Worm (Caenorhabditis elegans): ENCODE results near the gene dsh-1.

Gene dsh-1

DNA sequence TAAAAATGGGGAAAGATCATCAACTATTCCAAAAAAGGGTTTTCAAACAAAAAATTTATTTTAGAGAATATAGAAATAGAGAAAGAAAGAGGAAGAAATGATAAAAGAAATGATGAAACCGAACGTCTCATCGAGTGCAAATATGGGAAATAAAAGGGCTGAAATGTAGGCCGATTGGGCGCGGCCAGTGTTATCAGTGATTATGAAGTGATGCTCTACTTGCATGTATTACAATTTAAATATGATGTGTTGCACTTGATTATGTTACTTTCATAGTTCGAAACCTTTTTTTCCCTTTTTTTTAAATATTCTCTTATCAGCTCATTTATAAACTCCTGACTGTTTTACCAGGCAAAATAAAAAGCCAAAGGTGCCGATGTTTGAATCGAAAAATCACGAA, 33.4 kb downstream of the dsh-1 start (continued):
- TF ChIP-seq ztf-7 (tag; optimal IDR thresholded peaks at IDR 0.05), result no peak
- TF ChIP-seq hlh-11 (tag; optimal IDR thresholded peaks at IDR 0.05), result peak; percentile 67
- TF ChIP-seq daf-19 (GFP tag; conservative IDR thresholded peaks at IDR 0.05), result no peak
- TF ChIP-seq tag-97 (GFP tag; IDR thresholded peaks at IDR 0.05), result no peak
- no peak for TF ChIP-seq mep-1 (tag; optimal IDR thresholded peaks at IDR 0.05)
- no peak for TF ChIP-seq T26A8.4 (GFP tag; IDR thresholded peaks at IDR 0.05)
- no peak for TF ChIP-seq F10B5.3 (tag; optimal IDR thresholded peaks at IDR 0.05)
- no peak for TF ChIP-seq nhr-11 (tag; optimal IDR thresholded peaks at IDR 0.05)
- no peak for TF ChIP-seq ceh-44 (GFP tag; IDR thresholded peaks at IDR 0.05)
- no peak for TF ChIP-seq ztf-11 (tag; optimal IDR thresholded peaks at IDR 0.05)
- peak; percentile 98 for TF ChIP-seq pqm-1 (tag; optimal IDR thresholded peaks at IDR 0.05)
- no peak for TF ChIP-seq T20F7.1 (GFP tag; optimal IDR thresholded peaks at IDR 0.05)
- TF ChIP-seq lim-7 (GFP tag; IDR thresholded peaks at IDR 0.05), result no peak
- TF ChIP-seq zfp-2 (tag; optimal IDR thresholded peaks at IDR 0.05), result no peak
- peak; percentile 65 for TF ChIP-seq dmd-6 (GFP tag; IDR thresholded peaks at IDR 0.05)
- peak; percentile 47; the same call in 1 of the 2 replicates for TF ChIP-seq php-3 (GFP tag; IDR thresholded peaks at IDR 0.05)
- TF ChIP-seq arid-1 (GFP tag; conservative IDR thresholded peaks at IDR 0.05), result no peak
- no peak for TF ChIP-seq madf-9 (GFP tag; conservative IDR thresholded peaks at IDR 0.05)
- no peak for TF ChIP-seq unc-62 (GFP tag; optimal IDR thresholded peaks at IDR 0.05 in 1 of 2)
- no peak for TF ChIP-seq unc-62 (tag; optimal IDR thresholded peaks at IDR 0.05)
- TF ChIP-seq mxl-2 (GFP tag; conservative IDR thresholded peaks at IDR 0.05), result no peak

DNA sequence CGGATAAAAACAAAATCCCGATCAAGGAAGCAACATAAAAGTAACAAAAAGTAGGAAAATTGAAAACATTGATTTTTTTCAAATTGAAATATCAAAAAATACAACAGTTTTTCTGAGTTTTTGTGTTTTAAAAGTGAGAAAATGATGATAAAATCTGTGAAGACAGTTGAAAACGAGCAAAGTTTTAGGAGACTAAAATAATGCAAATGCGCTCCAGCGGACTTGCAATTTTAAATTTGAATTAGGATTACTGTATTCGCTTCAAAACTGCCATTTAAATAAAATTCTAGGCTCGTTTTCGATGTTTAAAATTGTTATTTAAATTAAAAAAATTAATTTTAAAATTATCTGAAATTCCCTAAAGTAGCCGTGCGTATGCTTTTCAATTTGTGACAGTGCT, 37.2 kb downstream of the dsh-1 start:
- TF ChIP-seq aha-1 (tag), result peak; percentile 37
- TF ChIP-seq lin-38 (GFP tag; IDR thresholded peaks at IDR 0.05), result peak; percentile 81
- TF ChIP-seq unc-62 (GFP tag; optimal IDR thresholded peaks at IDR 0.05 in 1 of 2), result no peak
- no peak for TF ChIP-seq unc-62 (tag; optimal IDR thresholded peaks at IDR 0.05)

DNA sequence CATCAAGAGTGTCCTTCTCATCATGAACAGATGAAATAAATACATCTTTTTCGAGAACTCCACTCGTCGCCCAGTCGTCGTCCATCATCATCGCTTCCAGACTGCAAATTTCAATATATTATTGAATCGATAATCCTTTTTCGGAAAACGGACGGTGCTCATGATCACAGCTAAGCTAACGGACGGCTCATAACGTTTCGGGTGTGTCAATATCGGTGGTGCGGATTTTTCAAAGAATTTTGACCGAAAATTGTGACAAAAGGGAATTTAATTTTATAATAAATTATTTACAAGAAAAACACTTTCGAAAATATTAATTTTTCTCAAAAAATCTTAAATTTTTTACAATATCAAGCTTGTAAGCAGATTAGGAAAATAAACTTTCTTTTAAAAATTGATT, 37.7 kb downstream of the dsh-1 start, which contains the start of gene crh-2:
Gene crh-2, minus strand, starts transcription at position 101 of the 400 bp plus-strand sequence.
- TF ChIP-seq duxl-1 (tag; optimal IDR thresholded peaks at IDR 0.05; ENCODE audit: poor library complexity), result no peak

DNA sequence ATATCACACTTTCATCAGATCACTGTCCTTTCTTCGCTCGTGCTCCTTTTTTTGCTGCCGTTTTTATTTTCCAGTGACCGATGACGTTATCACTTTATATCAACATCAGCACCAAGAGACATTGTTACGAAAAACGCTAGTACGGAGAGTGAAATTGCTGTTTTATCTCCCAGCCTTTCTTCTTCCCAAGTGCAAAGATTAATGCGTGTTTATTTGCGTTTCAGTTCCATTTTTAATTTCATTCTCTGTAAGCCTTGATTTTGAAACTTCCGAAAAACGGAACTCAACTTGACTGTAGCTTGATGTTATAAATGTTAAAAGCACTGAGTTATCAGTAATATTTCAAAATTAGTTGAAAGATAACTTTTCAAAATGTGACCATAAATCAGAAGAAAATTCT, 38.3 kb downstream of the dsh-1 start:
- TF ChIP-seq ceh-62 (tag; optimal IDR thresholded peaks at IDR 0.05), result no peak
- TF ChIP-seq hif-1 (tag; optimal IDR thresholded peaks at IDR 0.05), result no peak
- TF ChIP-seq ZK337.2 (GFP tag; IDR thresholded peaks at IDR 0.05), result no peak
- TF ChIP-seq Y105C5A.15 (GFP tag; IDR thresholded peaks at IDR 0.05), result no peak
- TF ChIP-seq pqm-1 (tag; optimal IDR thresholded peaks at IDR 0.05), result peak; percentile 51
- TF ChIP-seq zag-1 (tag; optimal IDR thresholded peaks at IDR 0.05), result no peak
- TF ChIP-seq cey-2 (tag; optimal IDR thresholded peaks at IDR 0.05; ENCODE audit: borderline replicate concordance, insufficient read depth), result no peak
- TF ChIP-seq tra-1 (GFP tag; IDR thresholded peaks at IDR 0.05), result no peak
- TF ChIP-seq hlh-11 (tag; optimal IDR thresholded peaks at IDR 0.05), result peak; percentile 62
- TF ChIP-seq T20F7.1 (GFP tag; optimal IDR thresholded peaks at IDR 0.05), result no peak
- TF ChIP-seq nhr-6 (tag; optimal IDR thresholded peaks at IDR 0.05), result no peak
- no peak for TF ChIP-seq lin-38 (GFP tag; IDR thresholded peaks at IDR 0.05)
- TF ChIP-seq spr-3 (GFP tag; optimal IDR thresholded peaks at IDR 0.05), result no peak
- TF ChIP-seq mxl-3 (GFP tag; optimal IDR thresholded peaks at IDR 0.05), result no peak
- TF ChIP-seq hlh-30 (tag; optimal IDR thresholded peaks at IDR 0.05; ENCODE audit: insufficient read depth), result no peak
- TF ChIP-seq zfp-3 (GFP tag; conservative IDR thresholded peaks at IDR 0.05), result no peak
- no peak for TF ChIP-seq mdt-29 (GFP tag; IDR thresholded peaks at IDR 0.05)
- peak; percentile 73 for TF ChIP-seq php-3 (GFP tag; IDR thresholded peaks at IDR 0.05)
- no peak for TF ChIP-seq nhr-41 (GFP tag; IDR thresholded peaks at IDR 0.05)
- TF ChIP-seq F26F4.8 (GFP tag; conservative IDR thresholded peaks at IDR 0.05), result no peak
- TF ChIP-seq Y75B8A.6 (GFP tag; IDR thresholded peaks at IDR 0.05), result no peak
- no peak for TF ChIP-seq arid-1 (GFP tag; conservative IDR thresholded peaks at IDR 0.05)
- no peak for TF ChIP-seq ceh-32 (tag; optimal IDR thresholded peaks at IDR 0.05; ENCODE audit: poor library complexity)
- peak; percentile 42 for TF ChIP-seq dve-1 (tag; optimal IDR thresholded peaks at IDR 0.05; ENCODE audit: insufficient read depth)
- no peak for TF ChIP-seq ctbp-1 (GFP tag; IDR thresholded peaks at IDR 0.05)
- TF ChIP-seq nhr-102 (tag; optimal IDR thresholded peaks at IDR 0.05), result no peak
- no peak for TF ChIP-seq ZK546.5 (tag; optimal IDR thresholded peaks at IDR 0.05)
- no peak for TF ChIP-seq mes-2 (tag; optimal IDR thresholded peaks at IDR 0.05; ENCODE audit: poor library complexity, severe bottlenecking)

Data from whole organism, L4 larva.